Worm (Caenorhabditis elegans): ENCODE data around the gene ckr-2.

The ckr-2 gene

ce11 chrIII:2021495-2021894 lies at the start of gene ckr-2:
ckr-2 (minus strand) TSS chrIII:2021595.
- TF ChIP-seq skn-1 (tag; optimal IDR thresholded peaks at IDR 0.05), result no peak
- TF ChIP-seq nhr-67 (tag; optimal IDR thresholded peaks at IDR 0.05), result no peak
- TF ChIP-seq nhr-23 (tag; optimal IDR thresholded peaks at IDR 0.05), result no peak
- no peak for TF ChIP-seq lin-39 (tag; optimal IDR thresholded peaks at IDR 0.05)
- TF ChIP-seq nhr-28 (tag; optimal IDR thresholded peaks at IDR 0.05), result no peak
- TF ChIP-seq egl-27 (tag; optimal IDR thresholded peaks at IDR 0.05), result no peak
- no peak for TF ChIP-seq nhr-77 (tag; optimal IDR thresholded peaks at IDR 0.05)
- TF ChIP-seq R02D3.7 (tag; optimal IDR thresholded peaks at IDR 0.05), result no peak
- TF ChIP-seq ceh-16 (tag; optimal IDR thresholded peaks at IDR 0.05), result no peak
- no peak for TF ChIP-seq mdl-1 (tag; optimal IDR thresholded peaks at IDR 0.05)
- TF ChIP-seq nfya-1 (tag; optimal IDR thresholded peaks at IDR 0.05; ENCODE audit: insufficient read depth), result no peak
- TF ChIP-seq fkh-2 (tag; optimal IDR thresholded peaks at IDR 0.05), result no peak
- TF ChIP-seq pqm-1 (tag; optimal IDR thresholded peaks at IDR 0.05), result no peak
- no peak for TF ChIP-seq nhr-76 (tag; optimal IDR thresholded peaks at IDR 0.05)
- no peak for TF ChIP-seq ztf-4 (tag; optimal IDR thresholded peaks at IDR 0.05)
- TF ChIP-seq eor-1 (tag; optimal IDR thresholded peaks at IDR 0.05), result no peak
- TF ChIP-seq nhr-237 (tag; optimal IDR thresholded peaks at IDR 0.05), result no peak
- no peak for TF ChIP-seq nhr-12 (tag; optimal IDR thresholded peaks at IDR 0.05)

ce11 chrIII:2068248-2068647 lies 46.9 kb upstream of the ckr-2 start, which contains the start of gene Y39A3A.3:
Y39A3A.3 (minus strand) TSS chrIII:2068348.
- no peak for TF ChIP-seq nhr-76 (tag; optimal IDR thresholded peaks at IDR 0.05)
- no peak for TF ChIP-seq aly-2 (tag; optimal IDR thresholded peaks at IDR 0.05)
- TF ChIP-seq elt-3 (tag; optimal IDR thresholded peaks at IDR 0.05), result no peak
- no peak for TF ChIP-seq hmg-11 (tag; optimal IDR thresholded peaks at IDR 0.05)

ce11 chrIII:2060857-2061256 lies 39.5 kb upstream of the ckr-2 start, which contains the start of gene ins-16:
ins-16 (minus strand) TSS chrIII:2060957.
- no peak for TF ChIP-seq pqm-1 (tag; optimal IDR thresholded peaks at IDR 0.05)

ce11 chrIII:2060068-2060467 lies 38.7 kb upstream of the ckr-2 start:
- no peak for TF ChIP-seq sea-2 (GFP tag; optimal IDR thresholded peaks at IDR 0.05)
- no peak for TF ChIP-seq mdl-1 (tag; optimal IDR thresholded peaks at IDR 0.05)
- no peak for TF ChIP-seq mml-1 (tag; optimal IDR thresholded peaks at IDR 0.05)
- no peak for TF ChIP-seq nhr-43 (tag; optimal IDR thresholded peaks at IDR 0.05; ENCODE audit: poor library complexity, severe bottlenecking)
- no peak for TF ChIP-seq elt-2 (tag; optimal IDR thresholded peaks at IDR 0.05)
- no peak for TF ChIP-seq egl-27 (tag; optimal IDR thresholded peaks at IDR 0.05)
- TF ChIP-seq lin-39 (tag; optimal IDR thresholded peaks at IDR 0.05), result no peak
- TF ChIP-seq unc-62 (GFP tag; optimal IDR thresholded peaks at IDR 0.05), result no peak
- TF ChIP-seq lsy-12 (tag; optimal IDR thresholded peaks at IDR 0.05), result no peak
- no peak for TF ChIP-seq pha-4 (tag; optimal IDR thresholded peaks at IDR 0.05)
- TF ChIP-seq pqm-1 (tag; optimal IDR thresholded peaks at IDR 0.05), result no peak
- TF ChIP-seq ceh-16 (tag; optimal IDR thresholded peaks at IDR 0.05), result no peak
- TF ChIP-seq nhr-76 (tag; optimal IDR thresholded peaks at IDR 0.05), result no peak

- TF ChIP-seq aly-2 (tag; optimal IDR thresholded peaks at IDR 0.05), result no peak
- TF ChIP-seq fos-1 (tag; optimal IDR thresholded peaks at IDR 0.05), result no peak
- TF ChIP-seq fkh-2 (tag; optimal IDR thresholded peaks at IDR 0.05), result no peak
- no peak for TF ChIP-seq unc-62 (GFP tag; optimal IDR thresholded peaks at IDR 0.05)
- no peak for TF ChIP-seq egl-5 (tag; optimal IDR thresholded peaks at IDR 0.05)
- no peak for TF ChIP-seq ztf-11 (tag; optimal IDR thresholded peaks at IDR 0.05)
- no peak for TF ChIP-seq nhr-67 (tag; optimal IDR thresholded peaks at IDR 0.05)
- TF ChIP-seq ceh-9 (tag; optimal IDR thresholded peaks at IDR 0.05), result no peak
Measured at ce11 chrIII:2057570-2057969, 36.2 kb upstream of the ckr-2 start, which contains the start of gene Y39A3A.2. Y39A3A.2 (minus strand) TSS chrIII:2057670.

ce11 chrIII:2054084-2054483 lies 32.7 kb upstream of the ckr-2 start, which contains the start of gene M01E10.3:
M01E10.3 (minus strand) TSS chrIII:2054184.
- TF ChIP-seq pqm-1 (tag; optimal IDR thresholded peaks at IDR 0.05), result no peak
- no peak for TF ChIP-seq ceh-16 (tag; optimal IDR thresholded peaks at IDR 0.05)
- no peak for TF ChIP-seq ztf-11 (tag; optimal IDR thresholded peaks at IDR 0.05)
- TF ChIP-seq egl-5 (tag; optimal IDR thresholded peaks at IDR 0.05), result no peak
- TF ChIP-seq tbx-2 (tag; optimal IDR thresholded peaks at IDR 0.05), result no peak
- TF ChIP-seq sea-2 (GFP tag; optimal IDR thresholded peaks at IDR 0.05), result no peak
- TF ChIP-seq ceh-82 (tag; optimal IDR thresholded peaks at IDR 0.05), result no peak
- no peak for TF ChIP-seq ceh-28 (tag; optimal IDR thresholded peaks at IDR 0.05)
- TF ChIP-seq ztf-4 (tag; optimal IDR thresholded peaks at IDR 0.05), result no peak
- no peak for TF ChIP-seq eor-1 (tag; optimal IDR thresholded peaks at IDR 0.05)

All from whole organism, L3 larva.